Fruit fly (Drosophila melanogaster) whole organism, pupa: ENCODE results near the gene CG2147.
A peak's percentile ranks its signal among the peaks of the same experiment; 100 is the strongest.

Experiments used
- CG10348 ChIP-seq: fragments of 200-800 bp; sonication (Bioruptor generic); IDR thresholded peaks from 2 replicates; pipeline ENCODE4 v1.3.6; 2022; ENCODE audit warnings: missing biosample characterization, missing genetic modification characterization
- CG12605 ChIP-seq: fragments of 200-800 bp; sonication (Bioruptor generic); IDR thresholded peaks from 2 replicates; pipeline ENCODE4 v1.3.6; 2022; ENCODE audit warnings: missing biosample characterization, missing genetic modification characterization
- CG13204 ChIP-seq: fragments of 200-800 bp; sonication (Bioruptor generic); optimal IDR thresholded peaks from 2 replicates; lab custom pipeline; 2018; ENCODE audit warnings: missing biosample characterization, mild to moderate bottlenecking, missing genetic modification characterization, moderate library complexity
- CG14655 ChIP-seq: fragments of 200-800 bp; sonication (Bioruptor generic); optimal IDR thresholded peaks from 3 replicates; lab custom pipeline; 2017; ENCODE audit warnings: mild to moderate bottlenecking, missing biosample characterization, missing genetic modification reagents, missing genetic modification characterization
- CG15710 ChIP-seq: fragments of 200-800 bp; sonication (Bioruptor generic); optimal IDR thresholded peaks from 2 replicates; lab custom pipeline; 2018; ENCODE audit warnings: missing biosample characterization, mild to moderate bottlenecking, missing genetic modification characterization, moderate library complexity
- CG17806 ChIP-seq: fragments of 200-800 bp; sonication (Bioruptor generic); optimal IDR thresholded peaks from 2 replicates; lab custom pipeline; 2018; ENCODE audit warnings: missing biosample characterization, mild to moderate bottlenecking, missing genetic modification characterization, moderate library complexity
- CG32121 ChIP-seq: fragments of 200-800 bp; sonication (Bioruptor generic); IDR thresholded peaks from 2 replicates; pipeline ENCODE4 v1.3.6; 2022; ENCODE audit warnings: missing biosample characterization, missing genetic modification characterization
- CG34367 ChIP-seq: fragments of 200-800 bp; sonication (Bioruptor generic); optimal IDR thresholded peaks from 2 replicates; lab custom pipeline; 2018; ENCODE audit warnings: missing biosample characterization, mild to moderate bottlenecking, missing genetic modification characterization
- CG4496 ChIP-seq: fragments of 200-800 bp; sonication (Bioruptor generic); IDR thresholded peaks from 3 replicates; pipeline ENCODE4 v1.3.6; 2022; ENCODE audit warnings: missing biosample characterization, missing genetic modification characterization
- CG8159 ChIP-seq: fragments of 200-800 bp; sonication (Bioruptor generic); optimal IDR thresholded peaks from 3 replicates; lab custom pipeline; 2018; ENCODE audit warnings: missing biosample characterization, mild to moderate bottlenecking, missing genetic modification characterization, moderate library complexity
- CG8301 ChIP-seq: fragments of 200-800 bp; sonication (Bioruptor generic); optimal IDR thresholded peaks from 2 replicates; lab custom pipeline; 2018; ENCODE audit warnings: missing biosample characterization, mild to moderate bottlenecking, missing genetic modification characterization
- CG9948 ChIP-seq: fragments of 200-800 bp; sonication (Bioruptor generic); optimal IDR thresholded peaks from 2 replicates; lab custom pipeline; 2018; ENCODE audit warnings: missing biosample characterization, mild to moderate bottlenecking, missing genetic modification characterization, moderate library complexity
- D1 ChIP-seq: fragments of 200-800 bp; sonication (Bioruptor generic); optimal IDR thresholded peaks from 2 replicates; lab custom pipeline; 2018; ENCODE audit warnings: missing biosample characterization, mild to moderate bottlenecking, missing genetic modification characterization, moderate library complexity
- EcR ChIP-seq: fragments of 200-800 bp; sonication (Bioruptor generic); optimal IDR thresholded peaks from 3 replicates; lab custom pipeline; 2019; ENCODE audit warnings: missing biosample characterization, missing genetic modification characterization, mild to moderate bottlenecking, moderate library complexity, missing genetic modification reagents
- Ets98B ChIP-seq: fragments of 200-800 bp; sonication (Bioruptor generic); IDR thresholded peaks from 2 replicates; pipeline ENCODE4 v1.3.6; 2022; ENCODE audit warnings: missing biosample characterization, missing genetic modification characterization
- Pif1A ChIP-seq: fragments of 200-800 bp; sonication (Bioruptor generic); optimal IDR thresholded peaks from 3 replicates; lab custom pipeline; 2016; ENCODE audit warnings: missing biosample characterization, missing genetic modification characterization
- Pif1B ChIP-seq: fragments of 200-800 bp; sonication (Bioruptor generic); optimal IDR thresholded peaks from 3 replicates; lab custom pipeline; 2016; ENCODE audit warnings: missing biosample characterization, missing genetic modification characterization
- Snoo ChIP-seq: fragments of 200-800 bp; sonication (Bioruptor generic); optimal IDR thresholded peaks from 3 replicates; lab custom pipeline; 2017; ENCODE audit warnings: missing biosample characterization, mild to moderate bottlenecking, missing genetic modification characterization, inconsistent platforms
- fd96Ca ChIP-seq: fragments of 200-800 bp; sonication (Bioruptor generic); IDR thresholded peaks from 3 replicates; pipeline ENCODE4 v1.3.6; 2022; ENCODE audit warnings: missing biosample characterization, missing genetic modification characterization
- gl ChIP-seq: fragments of 200-800 bp; sonication (Bioruptor generic); optimal IDR thresholded peaks from 2 replicates; lab custom pipeline; 2018; ENCODE audit warnings: missing biosample characterization, mild to moderate bottlenecking, missing genetic modification characterization
- rn ChIP-seq: fragments of 200-800 bp; sonication (Bioruptor generic); IDR thresholded peaks from 2 replicates; pipeline ENCODE4 v1.3.6; 2022; ENCODE audit warnings: missing biosample characterization, missing genetic modification characterization

The CG2147 gene

DNA sequence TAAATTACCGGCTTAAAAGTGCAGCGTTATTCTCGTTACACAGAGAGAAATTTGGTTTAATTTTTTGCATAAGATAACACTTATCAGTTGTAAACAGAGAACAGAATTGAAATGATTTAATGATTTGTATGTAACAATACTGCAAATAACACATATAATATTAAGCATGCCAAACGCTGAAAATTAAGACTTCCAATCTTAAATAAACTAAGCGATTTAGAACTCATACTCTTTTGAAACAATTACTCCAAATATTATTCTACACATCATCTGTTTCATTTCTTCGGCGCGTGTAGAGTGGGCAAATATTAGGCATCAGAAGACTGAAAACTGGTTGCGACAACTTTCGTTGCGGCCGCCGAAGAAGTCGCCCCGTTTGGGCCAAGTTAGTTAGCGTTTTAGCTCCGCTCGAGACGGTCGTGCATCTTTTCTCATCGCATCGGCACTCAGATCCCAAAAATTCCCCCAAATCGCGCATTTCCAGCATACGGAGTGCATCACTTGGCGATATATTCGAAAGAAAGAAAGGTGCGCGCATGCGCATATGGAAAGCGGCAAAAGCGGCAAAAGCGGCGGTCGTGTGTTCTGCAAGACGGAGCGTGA, 11.9 kb downstream of the CG2147 start, which contains the start of gene CG1632:
Gene CG1632, plus strand, starts transcription at position 387 of the 603 bp plus-strand sequence.
- peak; percentile 77 for TF ChIP-seq Snoo (tag; lab: Kevin White, UChicago)
- TF ChIP-seq fd96Ca: peak; percentile 64; the same call in 2 of the 3 replicates
- TF ChIP-seq Ets98B (GFP tag; lab: Robert Waterston, UW): peak; percentile 67
- peak; percentile 81 for TF ChIP-seq Pif1A (GFP tag; lab: Kevin White, UChicago)
- TF ChIP-seq CG15710 (tag; lab: Kevin White, UChicago): peak; percentile 74
- TF ChIP-seq CG34367 (tag; lab: Kevin White, UChicago): peak; percentile 77
- no peak for TF ChIP-seq CG10348 (GFP tag; lab: Robert Waterston, UW)
- peak; percentile 36 for TF ChIP-seq CG13204 (GFP tag; lab: Kevin White, UChicago)
- TF ChIP-seq rn (GFP tag; lab: Robert Waterston, UW): 0 out of 2 replicates have a peak, but pooled peaks have one; percentile 28
- peak; percentile 94 for TF ChIP-seq CG14655 (GFP tag; lab: Kevin White, UChicago)
- TF ChIP-seq D1: no peak
- TF ChIP-seq CG8301: peak; percentile 93
- TF ChIP-seq gl (tag; lab: Kevin White, UChicago): peak; percentile 55
- TF ChIP-seq CG17806 (tag; lab: Kevin White, UChicago): peak; percentile 83
- peak; percentile 76 for TF ChIP-seq Pif1B (GFP tag; lab: Kevin White, UChicago)
- TF ChIP-seq CG8159: peak; percentile 78
- no peak for TF ChIP-seq EcR (GFP tag; lab: Kevin White, UChicago)
- TF ChIP-seq CG12605: peak; percentile 79
- peak; percentile 82 for TF ChIP-seq CG4496 (GFP tag; lab: Robert Waterston, UW)
- peak; percentile 84 for TF ChIP-seq CG9948 (tag; lab: Kevin White, UChicago)
- peak; percentile 69 for TF ChIP-seq CG32121 (GFP tag; lab: Robert Waterston, UW)

- TF ChIP-seq CG9948 (tag; lab: Kevin White, UChicago) (no peak), CG34367 (tag; lab: Kevin White, UChicago) (no peak), CG8301 (peak; percentile 12), CG15710 (tag; lab: Kevin White, UChicago) (no peak), Pif1B (GFP tag; lab: Kevin White, UChicago) (peak; percentile 32), Ets98B (GFP tag; lab: Robert Waterston, UW) (peak; percentile 75), CG10348 (GFP tag; lab: Robert Waterston, UW) (0 out of 2 replicates have a peak, but pooled peaks have one; percentile 26), EcR (GFP tag; lab: Kevin White, UChicago) (no peak), rn (GFP tag; lab: Robert Waterston, UW) (0 out of 2 replicates have a peak, but pooled peaks have one; percentile 35), Snoo (tag; lab: Kevin White, UChicago) (peak; percentile 55), CG14655 (GFP tag; lab: Kevin White, UChicago) (peak; percentile 33), CG17806 (tag; lab: Kevin White, UChicago) (no peak), gl (tag; lab: Kevin White, UChicago) (no peak), CG32121 (GFP tag; lab: Robert Waterston, UW) (peak; percentile 71), D1 (no peak), CG4496 (GFP tag; lab: Robert Waterston, UW) (peak; percentile 81), Pif1A (GFP tag; lab: Kevin White, UChicago) (peak; percentile 65), fd96Ca (no peak), CG8159 (peak; percentile 17), CG13204 (GFP tag; lab: Kevin White, UChicago) (no peak), CG12605 (peak; percentile 56; the same call in 1 of the 2 replicates)
Measured at dm6 chrX:8254739-8255326, 14.3 kb downstream of the CG2147 start.

DNA sequence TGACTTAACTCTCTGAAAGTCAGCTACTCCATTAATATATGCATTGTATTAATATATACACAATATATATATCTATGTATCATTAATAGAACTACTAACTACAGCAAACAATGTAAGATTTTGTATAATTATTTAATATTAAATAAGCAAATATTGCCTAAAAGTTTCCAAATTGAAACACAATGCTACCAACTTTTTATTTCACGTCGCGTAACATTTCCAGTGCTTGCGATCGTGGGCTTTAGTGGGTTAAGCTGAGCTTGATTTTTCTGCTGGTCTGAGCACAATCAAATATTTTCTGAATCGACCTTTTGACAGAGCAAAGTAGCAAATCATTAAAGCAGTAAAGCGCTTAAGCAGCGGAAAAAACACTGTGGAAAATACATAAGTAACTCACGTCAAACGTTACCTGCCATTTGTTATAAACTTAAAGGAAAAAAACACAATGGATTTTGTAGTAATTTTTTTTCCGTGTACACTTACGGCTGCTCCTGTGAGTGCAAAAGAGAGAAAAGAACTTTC, 17.9 kb downstream of the CG2147 start:
- TF ChIP-seq Ets98B (GFP tag; lab: Robert Waterston, UW) (no peak), CG4496 (GFP tag; lab: Robert Waterston, UW) (no peak), CG10348 (GFP tag; lab: Robert Waterston, UW) (no peak), CG8301 (no peak), Pif1B (GFP tag; lab: Kevin White, UChicago) (no peak)

dm6 chrX:8259881-8260280, 19.4 kb downstream of the CG2147 start:
- TF ChIP-seq Pif1B (GFP tag; lab: Kevin White, UChicago) (no peak), CG34367 (tag; lab: Kevin White, UChicago) (peak; percentile 5), D1 (no peak), CG4496 (GFP tag; lab: Robert Waterston, UW) (peak; percentile 67; the same call in 2 of the 3 replicates), Ets98B (GFP tag; lab: Robert Waterston, UW) (peak; percentile 44), gl (tag; lab: Kevin White, UChicago) (no peak), CG13204 (GFP tag; lab: Kevin White, UChicago) (no peak), CG10348 (GFP tag; lab: Robert Waterston, UW) (no peak), CG14655 (GFP tag; lab: Kevin White, UChicago) (peak; percentile 56), CG15710 (tag; lab: Kevin White, UChicago) (peak; percentile 39), rn (GFP tag; lab: Robert Waterston, UW) (no peak), fd96Ca (peak; percentile 55; the same call in 1 of the 3 replicates), EcR (GFP tag; lab: Kevin White, UChicago) (no peak), CG9948 (tag; lab: Kevin White, UChicago) (peak; percentile 39), CG8159 (peak; percentile 38), CG12605 (0 out of 2 replicates have a peak, but pooled peaks have one; percentile 23), CG8301 (peak; percentile 46), Pif1A (GFP tag; lab: Kevin White, UChicago) (peak; percentile 28), CG32121 (GFP tag; lab: Robert Waterston, UW) (peak; percentile 44; the same call in 1 of the 2 replicates), Snoo (tag; lab: Kevin White, UChicago) (no peak), CG17806 (tag; lab: Kevin White, UChicago) (peak; percentile 40)
